Worm (Caenorhabditis elegans): Measurements from ENCODE around the gene sra-6.

- no peak for TF ChIP-seq ets-4 (tag; optimal IDR thresholded peaks at IDR 0.05)
- TF ChIP-seq elt-2 (tag; optimal IDR thresholded peaks at IDR 0.05), result no peak
- TF ChIP-seq gmeb-2 (tag; optimal IDR thresholded peaks at IDR 0.05), result no peak
- TF ChIP-seq nfya-1 (tag; optimal IDR thresholded peaks at IDR 0.05), result no peak
- TF ChIP-seq pqm-1 (tag; optimal IDR thresholded peaks at IDR 0.05), result no peak
- TF ChIP-seq sox-2 (GFP tag; IDR thresholded peaks at IDR 0.05), result no peak
These were observed 25.1 kb upstream of the sra-6 start, which contains the start of gene exc-7 for ce11 chrII:9575670-9576069.
